Worm (Caenorhabditis elegans) whole organism, mixed stage, embryonic: Measurements from ENCODE around the gene fut-4.

Source experiments
- M03D4.4 ChIP-seq: sonication (generic microtip); optimal IDR thresholded peaks from 2 replicates; lab custom pipeline; 2017; ENCODE audit warnings: mild to moderate bottlenecking, missing genetic modification characterization, missing compliant biosample characterization
- bed-3 ChIP-seq: fragments of 200-800 bp; sonication (Bioruptor generic); optimal IDR thresholded peaks from 3 replicates; lab custom pipeline; 2018; ENCODE audit warnings: mild to moderate bottlenecking, missing genetic modification characterization, moderate library complexity, missing compliant biosample characterization
- blmp-1 ChIP-seq: fragments of 150-350 bp; optimal IDR thresholded peaks from 2 replicates; lab custom pipeline; 2014; ENCODE audit warnings: missing biosample characterization, missing genetic modification characterization
- ceh-39 ChIP-seq: fragments of 150-350 bp; optimal IDR thresholded peaks from 2 replicates; lab custom pipeline; 2014; ENCODE audit warnings: missing biosample characterization, missing genetic modification characterization
- ceh-43 ChIP-seq: fragments of 200-800 bp; sonication (Bioruptor generic); optimal IDR thresholded peaks from 2 replicates; lab custom pipeline; 2018; ENCODE audit warnings: mild to moderate bottlenecking, missing genetic modification characterization, moderate library complexity, missing compliant biosample characterization
- ceh-83 ChIP-seq: fragments of 200-800 bp; sonication (Bioruptor generic); optimal IDR thresholded peaks from 2 replicates; lab custom pipeline; 2018; ENCODE audit warnings: mild to moderate bottlenecking, missing genetic modification characterization, missing compliant biosample characterization
- ces-1 ChIP-seq: fragments of 150-350 bp; optimal IDR thresholded peaks from 2 replicates; lab custom pipeline; 2014; ENCODE audit warnings: missing biosample characterization, missing genetic modification reagents, missing genetic modification characterization
- cnd-1 ChIP-seq: fragments of 200-800 bp; sonication (Bioruptor generic); optimal IDR thresholded peaks from 2 replicates; lab custom pipeline; 2018; ENCODE audit warnings: mild to moderate bottlenecking, missing genetic modification characterization, missing compliant biosample characterization
- drap-1 ChIP-seq: fragments of 200-800 bp; sonication (Bioruptor generic); optimal IDR thresholded peaks from 3 replicates; lab custom pipeline; 2018; ENCODE audit warnings: mild to moderate bottlenecking, missing genetic modification characterization, missing compliant biosample characterization
- elt-1 ChIP-seq: sonication (generic microtip); optimal IDR thresholded peaks from 2 replicates; lab custom pipeline; 2017; ENCODE audit warnings: missing genetic modification characterization, mild to moderate bottlenecking, missing compliant biosample characterization, antibody characterized with exemption, moderate library complexity, borderline replicate concordance; ENCODE audit not compliant: insufficient read depth
- elt-3 ChIP-seq: fragments of 150-350 bp; optimal IDR thresholded peaks from 2 replicates; lab custom pipeline; 2014; ENCODE audit warnings: missing biosample characterization, missing genetic modification characterization
- flh-1 ChIP-seq: fragments of 200-800 bp; sonication (Bioruptor generic); optimal IDR thresholded peaks from 2 replicates; lab custom pipeline; 2018; ENCODE audit warnings: mild to moderate bottlenecking, missing genetic modification characterization, moderate library complexity, missing compliant biosample characterization
- ham-2 ChIP-seq: fragments of 200-800 bp; sonication (Bioruptor generic); optimal IDR thresholded peaks from 2 replicates; lab custom pipeline; 2018; ENCODE audit warnings: mild to moderate bottlenecking, missing genetic modification characterization, missing compliant biosample characterization
- hlh-1 ChIP-seq: fragments of 150-350 bp; optimal IDR thresholded peaks from 2 replicates; lab custom pipeline; 2014; ENCODE audit warnings: missing biosample characterization, missing genetic modification reagents, missing genetic modification characterization
- lin-13 ChIP-seq: fragments of 150-350 bp; optimal IDR thresholded peaks from 2 replicates; lab custom pipeline; 2014; ENCODE audit warnings: missing biosample characterization, missing genetic modification characterization
- lin-32 ChIP-seq: fragments of 200-800 bp; sonication (Bioruptor generic); optimal IDR thresholded peaks from 2 replicates; lab custom pipeline; 2018; ENCODE audit warnings: mild to moderate bottlenecking, missing genetic modification characterization, missing compliant biosample characterization
- lsy-2 ChIP-seq: fragments of 150-350 bp; optimal IDR thresholded peaks from 2 replicates; lab custom pipeline; 2014; ENCODE audit warnings: missing biosample characterization, missing genetic modification characterization
- mab-5 ChIP-seq: fragments of 150-350 bp; optimal IDR thresholded peaks from 2 replicates; lab custom pipeline; 2014; ENCODE audit warnings: missing biosample characterization, missing genetic modification characterization
- mep-1 ChIP-seq: fragments of 150-350 bp; optimal IDR thresholded peaks from 2 replicates; lab custom pipeline; 2017; ENCODE audit warnings: missing biosample characterization, missing genetic modification reagents, missing genetic modification characterization, inconsistent platforms
- mls-2 ChIP-seq: sonication (generic microtip); optimal IDR thresholded peaks from 2 replicates; lab custom pipeline; 2016; ENCODE audit warnings: mild to moderate bottlenecking, missing genetic modification characterization, moderate library complexity, missing compliant biosample characterization
- nhr-12 ChIP-seq: fragments of 150-350 bp; optimal IDR thresholded peaks from 2 replicates; lab custom pipeline; 2014; ENCODE audit warnings: missing biosample characterization, missing genetic modification characterization
- nhr-2 ChIP-seq: fragments of 150-350 bp; optimal IDR thresholded peaks from 2 replicates; lab custom pipeline; 2014; ENCODE audit warnings: missing biosample characterization, missing genetic modification characterization
- nhr-237 ChIP-seq: fragments of 150-350 bp; optimal IDR thresholded peaks from 2 replicates; lab custom pipeline; 2014; ENCODE audit warnings: missing biosample characterization, missing genetic modification characterization
- nhr-28 ChIP-seq: fragments of 150-350 bp; optimal IDR thresholded peaks from 2 replicates; lab custom pipeline; 2014; ENCODE audit warnings: missing biosample characterization, missing genetic modification characterization
- nhr-76 ChIP-seq: sonication (generic microtip); optimal IDR thresholded peaks from 2 replicates; lab custom pipeline; 2017; ENCODE audit warnings: missing biosample characterization, missing genetic modification characterization
- pha-4 ChIP-seq: fragments of 150-350 bp; optimal IDR thresholded peaks from 2 replicates; lab custom pipeline; 2018; ENCODE audit warnings: missing biosample characterization, missing genetic modification reagents, missing genetic modification characterization
- sem-2 ChIP-seq: fragments of 200-800 bp; sonication (Bioruptor generic); optimal IDR thresholded peaks from 2 replicates; lab custom pipeline; 2018; ENCODE audit warnings: mild to moderate bottlenecking, missing genetic modification characterization, missing compliant biosample characterization
- snpc-4 ChIP-seq: fragments of 150-350 bp; optimal IDR thresholded peaks from 2 replicates; lab custom pipeline; 2014; ENCODE audit warnings: missing biosample characterization, missing genetic modification characterization
- sptf-1 ChIP-seq: sonication (generic microtip); optimal IDR thresholded peaks from 2 replicates; lab custom pipeline; 2017; ENCODE audit warnings: mild to moderate bottlenecking, missing genetic modification characterization, moderate library complexity, missing compliant biosample characterization
- unc-120 ChIP-seq: sonication (generic microtip); optimal IDR thresholded peaks from 2 replicates; lab custom pipeline; 2017; ENCODE audit warnings: missing genetic modification characterization, missing compliant biosample characterization; ENCODE audit not compliant: poor library complexity, severe bottlenecking
- unc-62 ChIP-seq: fragments of 150-350 bp; optimal IDR thresholded peaks from 2 replicates; lab custom pipeline; 2014; ENCODE audit warnings: missing biosample characterization, missing genetic modification reagents, missing genetic modification characterization
- zip-8 ChIP-seq: fragments of 150-350 bp; optimal IDR thresholded peaks from 2 replicates; lab custom pipeline; 2014; ENCODE audit warnings: missing biosample characterization, missing genetic modification characterization
- ztf-11 ChIP-seq: fragments of 150-350 bp; optimal IDR thresholded peaks from 2 replicates; lab custom pipeline; 2014; ENCODE audit warnings: missing biosample characterization, missing genetic modification characterization

The fut-4 gene

DNA sequence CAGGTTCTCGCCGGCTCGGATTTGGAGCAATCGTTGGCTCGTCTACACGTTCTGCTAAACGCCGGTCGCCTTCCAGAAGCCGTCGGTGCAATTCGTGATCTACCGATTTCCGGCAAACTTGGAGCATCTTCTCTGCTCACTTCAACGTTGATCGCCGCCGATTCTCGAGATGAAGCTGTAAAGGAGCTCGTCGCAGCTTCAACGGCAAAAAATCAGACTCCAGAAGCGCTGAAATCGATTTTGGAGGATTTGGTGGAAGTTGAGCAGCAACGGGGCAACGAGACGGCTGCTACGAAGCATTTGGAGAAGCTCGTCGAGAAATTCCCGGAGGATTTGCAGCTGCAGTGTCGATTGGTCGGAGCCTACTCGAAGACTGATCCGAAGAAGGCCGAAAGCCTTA lies 30.6 kb downstream of the fut-4 start:
- TF ChIP-seq M03D4.4 (tag; lab: Kevin White, UChicago) (no peak), elt-1 (no peak), elt-3 (tag; lab: Kevin White, UChicago) (no peak), nhr-76 (tag; lab: Kevin White, UChicago) (no peak), lsy-2 (tag; lab: Kevin White, UChicago) (no peak), ceh-43 (no peak), unc-62 (no peak), nhr-2 (tag; lab: Kevin White, UChicago) (no peak), mab-5 (tag; lab: Kevin White, UChicago) (no peak)

DNA sequence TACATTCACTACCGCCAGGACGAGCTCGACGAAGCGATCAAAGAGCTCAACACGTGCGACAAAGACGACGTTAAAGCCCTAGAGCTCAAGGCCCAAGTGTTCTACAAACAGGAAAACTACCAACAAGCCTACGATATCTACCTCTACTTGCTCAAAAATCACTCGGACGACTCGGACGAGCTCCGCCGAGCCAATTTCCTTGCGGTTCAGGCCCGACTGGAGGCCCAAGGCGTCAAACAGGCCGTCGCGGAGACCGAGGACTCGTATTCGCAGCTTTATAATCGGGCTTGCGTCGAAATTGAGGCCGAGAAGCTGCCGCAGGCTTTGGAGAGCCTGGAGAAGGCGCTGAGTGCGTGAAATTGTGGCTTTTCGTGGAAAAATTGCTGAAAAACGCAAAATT lies 34.5 kb downstream of the fut-4 start:
- TF ChIP-seq nhr-28 (tag; lab: Kevin White, UChicago): no peak
- no peak for TF ChIP-seq ztf-11 (tag; lab: Kevin White, UChicago)
- TF ChIP-seq blmp-1 (tag; lab: Kevin White, UChicago): no peak
- no peak for TF ChIP-seq M03D4.4 (tag; lab: Kevin White, UChicago)
- TF ChIP-seq nhr-12: no peak
- TF ChIP-seq cnd-1 (tag; lab: Kevin White, UChicago): no peak
- no peak for TF ChIP-seq mls-2 (tag; lab: Kevin White, UChicago)
- no peak for TF ChIP-seq mab-5 (tag; lab: Kevin White, UChicago)

DNA sequence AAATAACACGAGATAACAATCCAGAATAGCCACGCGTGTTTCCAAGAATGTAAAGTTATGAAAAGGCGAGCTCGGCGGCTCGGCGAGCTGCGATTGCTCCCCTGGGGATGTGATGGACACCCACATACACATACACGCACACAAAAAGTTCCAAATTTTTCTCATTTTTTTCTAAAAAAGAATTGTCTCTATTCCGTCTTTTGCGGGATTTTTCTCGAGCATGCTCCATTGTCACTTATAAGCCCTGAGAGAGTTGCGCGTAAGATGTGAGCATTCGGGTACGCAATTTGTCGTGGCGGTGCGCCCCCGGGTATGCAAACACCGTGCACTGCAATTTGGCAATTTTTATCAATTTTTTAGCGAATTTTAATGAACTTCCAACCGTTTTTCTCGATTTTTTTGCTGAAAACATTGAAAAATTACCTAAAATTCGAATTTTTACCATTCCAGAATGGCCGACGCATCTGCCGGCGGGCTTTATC lies 35.3 kb downstream of the fut-4 start, which contains the start of the genes F08D12.12 and srpa-72:
F08D12.12 (minus strand) TSS at position 51 of the 482 bp plus-strand sequence.
srpa-72 (plus strand) TSS at position 451 of the 482 bp plus-strand sequence.
- TF ChIP-seq nhr-237 (tag; lab: Kevin White, UChicago) (no peak), elt-1 (no peak), nhr-28 (tag; lab: Kevin White, UChicago) (no peak), ces-1 (GFP tag; lab: Kevin White, UChicago) (no peak), ceh-83 (GFP tag; lab: Kevin White, UChicago) (no peak), pha-4 (tag; lab: Kevin White, UChicago) (peak; percentile 45), unc-120 (tag; lab: Kevin White, UChicago) (peak; percentile 7), flh-1 (GFP tag; lab: Kevin White, UChicago) (no peak), lsy-2 (tag; lab: Kevin White, UChicago) (peak; percentile 10), nhr-12 (no peak)

DNA sequence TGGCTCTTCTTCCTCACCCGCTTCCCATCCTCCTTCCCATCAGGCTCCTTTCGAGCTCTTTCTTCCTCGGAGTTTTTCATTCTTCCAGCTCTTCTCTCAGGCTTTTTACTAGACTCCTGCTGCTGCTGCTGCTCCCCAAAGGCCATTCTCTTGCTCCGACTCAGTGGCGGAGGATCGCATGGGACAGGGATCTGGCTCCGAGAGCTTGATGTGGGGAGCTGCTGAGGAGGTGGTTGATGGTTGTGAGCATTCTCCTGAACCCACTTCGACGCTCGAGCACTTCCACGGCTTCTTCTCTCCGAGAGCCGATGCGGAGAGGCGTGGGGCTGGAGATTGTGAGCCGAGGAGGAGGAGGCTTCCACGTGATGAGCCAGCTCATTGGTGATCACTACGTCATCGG lies 36.5 kb downstream of the fut-4 start:
- TF ChIP-seq pha-4 (tag; lab: Kevin White, UChicago) (no peak), nhr-12 (no peak), nhr-237 (tag; lab: Kevin White, UChicago) (no peak), mls-2 (tag; lab: Kevin White, UChicago) (no peak), bed-3 (GFP tag; lab: Kevin White, UChicago) (no peak), snpc-4 (tag; lab: Kevin White, UChicago) (no peak), nhr-2 (tag; lab: Kevin White, UChicago) (no peak), ceh-43 (no peak), nhr-76 (tag; lab: Kevin White, UChicago) (no peak), mep-1 (tag; lab: Kevin White, UChicago) (no peak), mab-5 (tag; lab: Kevin White, UChicago) (no peak), hlh-1 (tag; lab: Kevin White, UChicago) (no peak), ceh-39 (tag; lab: Kevin White, UChicago) (no peak), sem-2 (no peak), blmp-1 (tag; lab: Kevin White, UChicago) (no peak), lin-32 (GFP tag; lab: Kevin White, UChicago) (no peak), ham-2 (no peak)
- TF ChIP-seq, all 35 proteins: peak for 0

DNA sequence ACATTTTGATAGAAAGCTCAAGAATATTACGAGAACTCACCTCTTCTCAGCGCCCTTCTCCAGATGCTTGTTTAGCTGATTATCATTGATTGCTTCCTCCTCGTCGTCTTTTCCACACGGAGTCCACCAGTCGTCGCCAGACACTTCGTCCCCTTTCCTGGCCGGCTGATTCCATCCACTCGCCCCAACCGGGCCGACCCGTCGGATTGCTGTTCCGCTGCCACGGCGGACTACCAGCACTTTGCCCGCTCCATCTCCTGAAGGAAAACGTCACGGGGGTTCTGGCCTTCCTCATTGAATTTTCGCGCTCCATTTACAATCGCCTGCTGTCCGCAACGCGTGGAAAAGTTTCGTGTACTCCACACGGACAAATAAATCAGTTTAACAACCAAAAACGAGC lies 39.0 kb downstream of the fut-4 start:
- TF ChIP-seq hlh-1 (tag; lab: Kevin White, UChicago) (no peak), lin-32 (GFP tag; lab: Kevin White, UChicago) (no peak), drap-1 (GFP tag; lab: Kevin White, UChicago) (no peak), cnd-1 (tag; lab: Kevin White, UChicago) (no peak), zip-8 (no peak), elt-3 (tag; lab: Kevin White, UChicago) (no peak), ceh-39 (tag; lab: Kevin White, UChicago) (no peak), lin-13 (tag; lab: Kevin White, UChicago) (no peak), nhr-237 (tag; lab: Kevin White, UChicago) (no peak), nhr-2 (tag; lab: Kevin White, UChicago) (no peak), mab-5 (tag; lab: Kevin White, UChicago) (no peak), ceh-43 (no peak), nhr-28 (tag; lab: Kevin White, UChicago) (no peak), sptf-1 (tag; lab: Kevin White, UChicago) (no peak), elt-1 (no peak), ces-1 (GFP tag; lab: Kevin White, UChicago) (no peak), unc-120 (tag; lab: Kevin White, UChicago) (no peak), unc-62 (no peak)
